Fruit fly (Drosophila melanogaster) whole organism, embryonic: ENCODE measurements around the gene Lsp1alpha.

ENCODE experiments used
- Atf-2 ChIP-seq: fragments of 200-800 bp; sonication (Bioruptor generic); optimal IDR thresholded peaks from 2 replicates; lab custom pipeline; 2016; ENCODE audit warnings: missing biosample characterization, missing genetic modification characterization
- C15 ChIP-seq: fragments of 200-800 bp; sonication (Bioruptor generic); IDR thresholded peaks from 3 replicates; pipeline ENCODE4 v1.3.6; 2022; ENCODE audit warnings: missing biosample characterization, missing genetic modification characterization
- CG10654 ChIP-seq: fragments of 200-800 bp; sonication (Bioruptor generic); optimal IDR thresholded peaks from 2 replicates; lab custom pipeline; 2016; ENCODE audit warnings: missing biosample characterization, missing genetic modification characterization
- CG12942 ChIP-seq: fragments of 200-800 bp; sonication (Bioruptor generic); optimal IDR thresholded peaks from 3 replicates; lab custom pipeline; 2016; ENCODE audit warnings: missing biosample characterization, missing genetic modification characterization
- CG13775 ChIP-seq: fragments of 200-800 bp; sonication (Bioruptor generic); optimal IDR thresholded peaks from 3 replicates; lab custom pipeline; 2017; ENCODE audit warnings: missing biosample characterization, mild to moderate bottlenecking, missing genetic modification characterization
- CG15011 ChIP-seq: fragments of 200-800 bp; sonication (Bioruptor generic); optimal IDR thresholded peaks from 3 replicates; lab custom pipeline; 2018; ENCODE audit warnings: missing biosample characterization, mild to moderate bottlenecking, missing genetic modification characterization
- CG15514 ChIP-seq: fragments of 200-800 bp; sonication (Bioruptor generic); optimal IDR thresholded peaks from 3 replicates; lab custom pipeline; 2017; ENCODE audit warnings: missing biosample characterization, missing genetic modification characterization, mild to moderate bottlenecking, moderate library complexity, missing genetic modification reagents
- CG16779 ChIP-seq: fragments of 200-800 bp; sonication (Bioruptor generic); IDR thresholded peaks from 2 replicates; pipeline ENCODE4 v1.3.6; 2022; ENCODE audit warnings: missing biosample characterization, missing genetic modification characterization
- CG16813 ChIP-seq: fragments of 200-800 bp; sonication (Bioruptor generic); IDR thresholded peaks from 3 replicates; pipeline ENCODE4 v1.3.6; 2022; ENCODE audit warnings: missing biosample characterization, missing genetic modification characterization; ENCODE audit not compliant: partially characterized antibody
- CG17186 ChIP-seq: fragments of 200-800 bp; sonication (Bioruptor generic); optimal IDR thresholded peaks from 3 replicates; lab custom pipeline; 2017; ENCODE audit warnings: missing biosample characterization, missing genetic modification reagents, missing genetic modification characterization
- CG4360 ChIP-seq: fragments of 200-800 bp; sonication (Bioruptor generic); IDR thresholded peaks from 2 replicates; pipeline ENCODE4 v1.3.6; 2022; ENCODE audit warnings: missing biosample characterization, missing genetic modification characterization
- CG5953 ChIP-seq: fragments of 200-800 bp; sonication (Bioruptor generic); IDR thresholded peaks from 2 replicates; pipeline ENCODE4 v1.3.6; 2022; ENCODE audit warnings: missing biosample characterization, missing genetic modification characterization
- CG6689 ChIP-seq: fragments of 200-800 bp; sonication (Bioruptor generic); IDR thresholded peaks from 2 replicates; pipeline ENCODE4 v1.3.6; 2022; ENCODE audit warnings: missing biosample characterization, missing genetic modification characterization
- CrebB ChIP-seq: fragments of 200-800 bp; sonication (Bioruptor generic); optimal IDR thresholded peaks from 3 replicates; lab custom pipeline; 2018; ENCODE audit warnings: missing biosample characterization, mild to moderate bottlenecking, missing genetic modification characterization
- Dad ChIP-seq: fragments of 200-800 bp; sonication (Bioruptor generic); optimal IDR thresholded peaks from 3 replicates; lab custom pipeline; 2016; ENCODE audit warnings: missing biosample characterization, missing genetic modification characterization
- Doc3 ChIP-seq: fragments of 200-800 bp; sonication (Bioruptor generic); IDR thresholded peaks from 3 replicates; pipeline ENCODE4 v1.3.6; 2022; ENCODE audit warnings: missing biosample characterization, missing genetic modification characterization; ENCODE audit not compliant: partially characterized antibody
- Drgx ChIP-seq: fragments of 200-800 bp; sonication (Bioruptor generic); IDR thresholded peaks from 2 replicates; pipeline ENCODE4 v1.3.6; 2022; ENCODE audit warnings: missing biosample characterization, missing genetic modification characterization
- E2f2 ChIP-seq: fragments of 200-800 bp; sonication (Bioruptor generic); IDR thresholded peaks from 2 replicates; pipeline ENCODE4 v1.3.6; 2022; ENCODE audit warnings: missing biosample characterization, missing genetic modification characterization
- Elba2 ChIP-seq: fragments of 200-800 bp; sonication (Bioruptor generic); optimal IDR thresholded peaks from 3 replicates; lab custom pipeline; 2016; ENCODE audit warnings: missing biosample characterization, missing genetic modification characterization
- H15 ChIP-seq: fragments of 200-800 bp; sonication (Bioruptor generic); IDR thresholded peaks from 3 replicates; pipeline ENCODE4 v1.3.6; 2022; ENCODE audit warnings: missing biosample characterization, missing genetic modification characterization
- Lim3 ChIP-seq: fragments of 200-800 bp; sonication (Bioruptor generic); IDR thresholded peaks from 2 replicates; pipeline ENCODE4 v1.3.6; 2022; ENCODE audit warnings: missing biosample characterization, missing genetic modification characterization
- MTF-1 ChIP-seq: fragments of 200-800 bp; sonication (Bioruptor generic); optimal IDR thresholded peaks from 2 replicates; lab custom pipeline; 2018; ENCODE audit warnings: missing biosample characterization, mild to moderate bottlenecking, missing genetic modification characterization, borderline replicate concordance
- NK7.1 ChIP-seq: fragments of 200-800 bp; sonication (Bioruptor generic); optimal IDR thresholded peaks from 3 replicates; lab custom pipeline; 2016; ENCODE audit warnings: missing biosample characterization, missing genetic modification characterization
- Oli ChIP-seq: fragments of 200-800 bp; sonication (Bioruptor generic); optimal IDR thresholded peaks from 2 replicates; lab custom pipeline; 2018; ENCODE audit warnings: missing biosample characterization, mild to moderate bottlenecking, missing genetic modification characterization, moderate library complexity
- PHDP ChIP-seq: fragments of 200-800 bp; sonication (Bioruptor generic); optimal IDR thresholded peaks from 3 replicates; lab custom pipeline; 2018; ENCODE audit warnings: missing biosample characterization, mild to moderate bottlenecking, missing genetic modification characterization, moderate library complexity
- Ravus ChIP-seq: fragments of 200-800 bp; sonication (Bioruptor generic); IDR thresholded peaks from 2 replicates; pipeline ENCODE4 v1.3.6; 2022; ENCODE audit warnings: missing biosample characterization, missing genetic modification characterization
- Scr ChIP-seq: fragments of 200-800 bp; sonication (Bioruptor generic); IDR thresholded peaks from 2 replicates; pipeline ENCODE4 v1.3.6; 2022; ENCODE audit warnings: missing biosample characterization, missing genetic modification characterization; ENCODE audit not compliant: partially characterized antibody
- Six4 ChIP-seq: fragments of 200-800 bp; sonication (Bioruptor generic); optimal IDR thresholded peaks from 2 replicates; lab custom pipeline; 2016; ENCODE audit warnings: missing biosample characterization, missing genetic modification characterization
- Sry-β ChIP-seq: fragments of 200-800 bp; sonication (Bioruptor generic); optimal IDR thresholded peaks from 2 replicates; lab custom pipeline; 2018; ENCODE audit warnings: missing biosample characterization, mild to moderate bottlenecking, missing genetic modification characterization, moderate library complexity
- Ssrp ChIP-seq: fragments of 200-800 bp; sonication (Bioruptor generic); optimal IDR thresholded peaks from 2 replicates; lab custom pipeline; 2018; ENCODE audit warnings: missing biosample characterization, mild to moderate bottlenecking, missing genetic modification characterization, moderate library complexity
- amos ChIP-seq: fragments of 200-800 bp; sonication (Bioruptor generic); IDR thresholded peaks from 2 replicates; pipeline ENCODE4 v1.3.6; 2022; ENCODE audit warnings: missing biosample characterization, missing genetic modification characterization; ENCODE audit not compliant: partially characterized antibody
- ap ChIP-seq: fragments of 200-800 bp; sonication (Bioruptor generic); IDR thresholded peaks from 2 replicates; pipeline ENCODE4 v1.3.6; 2022; ENCODE audit warnings: missing biosample characterization, missing genetic modification characterization
- bab2 ChIP-seq: fragments of 200-800 bp; sonication (Bioruptor generic); optimal IDR thresholded peaks from 2 replicates; lab custom pipeline; 2016; ENCODE audit warnings: missing biosample characterization, missing genetic modification characterization
- crol ChIP-seq: fragments of 200-800 bp; sonication (Bioruptor generic); IDR thresholded peaks from 2 replicates; pipeline ENCODE4 v1.3.6; 2022; ENCODE audit warnings: missing biosample characterization, missing genetic modification characterization
- dpn ChIP-seq, 2 experiments: fragments of 200-800 bp; sonication (Bioruptor generic); optimal IDR thresholded peaks; 3 replicates each; lab custom pipeline; 2016; ENCODE audit warnings: missing biosample characterization in 2 of 2, missing genetic modification characterization in 2 of 2
- dysf ChIP-seq: fragments of 200-800 bp; sonication (Bioruptor generic); IDR thresholded peaks from 3 replicates; pipeline ENCODE4 v1.3.6; 2022; ENCODE audit warnings: missing biosample characterization, missing genetic modification characterization
- fd96Cb ChIP-seq: fragments of 200-800 bp; sonication (Bioruptor generic); optimal IDR thresholded peaks from 2 replicates; lab custom pipeline; 2018; ENCODE audit warnings: missing biosample characterization, mild to moderate bottlenecking, missing genetic modification characterization, moderate library complexity
- ftz-f1 ChIP-seq: fragments of 200-800 bp; sonication (Bioruptor generic); optimal IDR thresholded peaks from 2 replicates; lab custom pipeline; 2016; ENCODE audit warnings: missing biosample characterization, missing genetic modification characterization
- ham ChIP-seq: fragments of 200-800 bp; sonication (Bioruptor generic); IDR thresholded peaks from 2 replicates; pipeline ENCODE4 v1.3.6; 2022; ENCODE audit warnings: missing biosample characterization, missing genetic modification characterization
- hth ChIP-seq: fragments of >200 bp; optimal IDR thresholded peaks from 2 replicates; lab custom pipeline; 2017; ENCODE audit warnings: inconsistent platforms
- onecut ChIP-seq: fragments of 200-800 bp; sonication (Bioruptor generic); IDR thresholded peaks from 2 replicates; pipeline ENCODE4 v1.3.6; 2022; ENCODE audit warnings: missing biosample characterization, missing genetic modification characterization
- otp ChIP-seq: fragments of 200-800 bp; sonication (Bioruptor generic); IDR thresholded peaks from 3 replicates; pipeline ENCODE4, ENCODE4 v1.3.6; 2022; ENCODE audit warnings: missing biosample characterization, missing genetic modification characterization
- pfk ChIP-seq: fragments of 200-800 bp; sonication (Bioruptor generic); optimal IDR thresholded peaks from 2 replicates; lab custom pipeline; 2018; ENCODE audit warnings: missing biosample characterization, mild to moderate bottlenecking, missing genetic modification characterization, moderate library complexity
- sob ChIP-seq: fragments of 200-800 bp; sonication (Bioruptor generic); IDR thresholded peaks from 2 replicates; pipeline ENCODE4 v1.3.6; 2022; ENCODE audit warnings: missing biosample characterization, missing genetic modification characterization
- sqz ChIP-seq: fragments of 200-800 bp; sonication (Bioruptor generic); optimal IDR thresholded peaks from 3 replicates; lab custom pipeline; 2018; ENCODE audit warnings: missing biosample characterization, mild to moderate bottlenecking, missing genetic modification characterization
- tll ChIP-seq, 2 experiments: fragments of 200-800 bp in 1 of 2; fragments of >200 bp in 1 of 2; sonication (Bioruptor generic) in 1 of 2; optimal IDR thresholded peaks; 2 replicates each; lab custom pipeline; 2017 to 2019; ENCODE audit warnings: missing biosample characterization in 2 of 2, missing genetic modification characterization in 2 of 2, mild to moderate bottlenecking in 1 of 2, moderate library complexity in 1 of 2
- toy ChIP-seq: fragments of 200-800 bp; sonication (Bioruptor generic); IDR thresholded peaks from 2 replicates; pipeline ENCODE4 v1.3.6; 2022; ENCODE audit warnings: missing biosample characterization, missing genetic modification characterization
- z ChIP-seq: fragments of 200-800 bp; sonication (Bioruptor generic); IDR thresholded peaks from 3 replicates; pipeline ENCODE4 v1.3.6; 2022; ENCODE audit warnings: missing biosample characterization, missing genetic modification characterization
- zf30C ChIP-seq: fragments of 200-800 bp; sonication (Bioruptor generic); optimal IDR thresholded peaks from 3 replicates; lab custom pipeline; 2018; ENCODE audit warnings: missing biosample characterization, mild to moderate bottlenecking, missing genetic modification characterization

Lsp1alpha gene

DNA sequence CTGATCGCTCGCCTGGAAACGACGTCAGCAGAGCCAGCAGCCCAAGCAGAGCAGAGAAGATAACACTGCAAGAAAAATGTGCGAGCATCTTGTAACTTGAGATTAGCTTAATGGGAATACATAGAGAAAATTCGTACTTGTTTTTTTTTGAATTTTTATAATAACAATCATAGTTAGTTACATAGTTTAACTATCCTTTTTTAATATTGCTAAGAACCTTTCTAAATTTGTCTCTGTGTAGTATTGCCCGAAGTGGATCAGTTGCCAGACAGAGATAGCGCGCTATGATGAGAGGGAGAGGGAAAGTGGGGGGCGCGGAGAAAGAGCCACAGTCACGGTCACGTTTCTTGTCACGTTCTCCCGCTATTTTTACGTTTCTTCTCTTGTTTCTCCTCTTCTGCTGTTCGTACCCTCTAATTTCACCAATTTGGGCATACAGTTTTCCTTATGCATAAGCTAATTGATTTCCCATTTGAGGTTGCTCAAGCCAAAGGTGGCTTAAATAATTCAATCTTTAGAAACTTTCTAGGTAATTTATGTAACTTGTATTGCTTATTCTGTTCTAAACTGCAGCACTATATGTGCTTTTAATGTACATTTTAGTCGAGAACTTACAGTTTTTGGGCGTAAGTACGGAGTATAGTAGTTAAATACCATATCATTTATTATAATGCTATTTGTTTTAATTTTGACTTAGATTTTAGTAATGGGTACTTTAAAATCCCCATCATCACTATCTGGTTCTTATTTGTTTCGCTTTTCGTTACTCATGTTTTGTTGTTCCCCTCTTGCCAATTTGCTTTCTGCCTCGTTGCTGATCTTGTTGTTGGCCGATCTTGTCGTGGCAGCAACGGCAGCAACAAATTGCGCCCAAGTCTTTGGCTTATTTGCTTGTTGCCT lies 20.9 kb downstream of the Lsp1alpha start (continued):
- peak; percentile 82 for TF ChIP-seq Six4 (GFP tag; lab: Kevin White, UChicago)
- TF ChIP-seq CG10654 (GFP tag; lab: Kevin White, UChicago): peak; percentile 76
- peak; percentile 15 for TF ChIP-seq Sry-β (GFP tag; lab: Kevin White, UChicago)
- TF ChIP-seq PHDP: peak; percentile 84
- peak; percentile 79 for TF ChIP-seq Oli (tag; lab: Kevin White, UChicago)
- TF ChIP-seq Dad (GFP tag; lab: Kevin White, UChicago): peak; percentile 55
- peak; percentile 68 for TF ChIP-seq CG6689 (GFP tag; lab: Robert Waterston, UW)
- peak; percentile 34 for TF ChIP-seq CG15514 (GFP tag; lab: Kevin White, UChicago)
- no peak for TF ChIP-seq ftz-f1 (GFP tag; lab: Kevin White, UChicago)
- TF ChIP-seq H15 (GFP tag; lab: Robert Waterston, UW): peak; percentile 74
- no peak; the same call in 1 of the 2 replicates for TF ChIP-seq Ravus (GFP tag; lab: Robert Waterston, UW)
- TF ChIP-seq onecut (GFP tag; lab: Robert Waterston, UW): peak; percentile 61
- no peak for TF ChIP-seq CG16779 (GFP tag; lab: Robert Waterston, UW)
- TF ChIP-seq bab2 (GFP tag; lab: Kevin White, UChicago): peak; percentile 64
- no peak for TF ChIP-seq z (GFP tag; lab: Robert Waterston, UW)
- TF ChIP-seq dysf (GFP tag; lab: Robert Waterston, UW): peak; percentile 79
- no peak for TF ChIP-seq CG16813 (GFP tag; lab: Robert Waterston, UW)
- TF ChIP-seq CG15011 (GFP tag; lab: Kevin White, UChicago): peak; percentile 54
- TF ChIP-seq C15: 0 out of 3 replicates have a peak, but pooled peaks have one; percentile 55
- no peak for TF ChIP-seq pfk
- peak; percentile 87 for TF ChIP-seq fd96Cb
- TF ChIP-seq Lim3 (GFP tag; lab: Robert Waterston, UW): no peak
- peak; percentile 60 for TF ChIP-seq MTF-1
- TF ChIP-seq CG12942: peak; percentile 68
- TF ChIP-seq CG4360: no peak
- no peak for TF ChIP-seq Scr
- peak; percentile 44; the same call in 1 of the 2 replicates for TF ChIP-seq toy (GFP tag; lab: Robert Waterston, UW)
- TF ChIP-seq ham (GFP tag; lab: Robert Waterston, UW): no peak
- TF ChIP-seq NK7.1 (GFP tag; lab: Kevin White, UChicago): peak; percentile 25
- no peak for TF ChIP-seq amos (GFP tag; lab: Robert Waterston, UW)
- TF ChIP-seq Drgx (GFP tag; lab: Robert Waterston, UW): peak; percentile 87
- TF ChIP-seq Doc3 (GFP tag; lab: Robert Waterston, UW): no peak
- TF ChIP-seq CG13775: peak; percentile 69
- TF ChIP-seq CG17186: no peak
- peak; percentile 75 for TF ChIP-seq dpn (GFP tag; optimal IDR thresholded peaks at IDR 0.05; lab: Kevin White, UChicago)
- TF ChIP-seq sqz (GFP tag; lab: Kevin White, UChicago): peak; percentile 65
- no peak for TF ChIP-seq tll (GFP tag; optimal IDR thresholded peaks at IDR 0.05; lab: Kevin White, UChicago)
- TF ChIP-seq Atf-2 (GFP tag; lab: Kevin White, UChicago): peak; percentile 50
- TF ChIP-seq E2f2 (GFP tag; lab: Robert Waterston, UW): peak; percentile 53; the same call in 1 of the 2 replicates
- TF ChIP-seq crol: peak; percentile 77
- peak; percentile 39; the same call in 1 of the 2 replicates for TF ChIP-seq ap
- TF ChIP-seq hth (lab: Kevin White, UChicago): no peak
- TF ChIP-seq Elba2 (GFP tag; lab: Kevin White, UChicago): no peak
- peak; percentile 83 for TF ChIP-seq Ssrp (tag; lab: Kevin White, UChicago)
- TF ChIP-seq CrebB (tag; lab: Kevin White, UChicago): peak; percentile 43
- TF ChIP-seq otp (GFP tag; lab: Robert Waterston, UW): peak; percentile 82
- TF ChIP-seq CG5953 (GFP tag; lab: Robert Waterston, UW): no peak
- peak; percentile 72 for TF ChIP-seq zf30C (GFP tag; lab: Kevin White, UChicago)
- TF ChIP-seq sob (GFP tag; lab: Robert Waterston, UW): peak; percentile 71
